Worm (Caenorhabditis elegans) whole organism, young adult: Measurements from ENCODE around the gene W02G9.4.

Experiments used
- B0035.1 ChIP-seq: sonication (generic microtip); optimal IDR thresholded peaks from 2 replicates; lab custom pipeline; 2016; ENCODE audit warnings: missing genetic modification characterization, mild to moderate bottlenecking, missing compliant biosample characterization, missing genotype, missing genetic modification reagents
- B0261.1 ChIP-seq: sonication (generic microtip); optimal IDR thresholded peaks from 2 replicates; lab custom pipeline; 2016; ENCODE audit warnings: mild to moderate bottlenecking, missing genetic modification characterization, moderate library complexity, missing compliant biosample characterization
- B0336.3 ChIP-seq: fragments of 200-800 bp; sonication (Bioruptor generic); IDR thresholded peaks from 2 replicates; pipeline ENCODE4 v1.3.6; 2022; ENCODE audit warnings: missing genetic modification characterization, missing compliant biosample characterization
- D2030.7 ChIP-seq: fragments of 200-800 bp; sonication (Bioruptor generic); IDR thresholded peaks from 2 replicates; pipeline ENCODE4 v1.3.6; 2022; ENCODE audit warnings: missing genetic modification reagents, missing genetic modification characterization, missing compliant biosample characterization
- F23B12.7 ChIP-seq: sonication (generic microtip); optimal IDR thresholded peaks from 2 replicates; lab custom pipeline; 2017; ENCODE audit warnings: missing genetic modification characterization, mild to moderate bottlenecking, missing compliant biosample characterization, antibody characterized with exemption, moderate library complexity; ENCODE audit not compliant: insufficient read depth
- F52B5.7 ChIP-seq: sonication (generic microtip); optimal IDR thresholded peaks from 2 replicates; lab custom pipeline; 2016; ENCODE audit warnings: mild to moderate bottlenecking, missing genetic modification characterization, missing compliant biosample characterization
- F57A8.1 ChIP-seq: fragments of 200-800 bp; sonication (Bioruptor generic); optimal IDR thresholded peaks from 2 replicates; lab custom pipeline; 2018; ENCODE audit warnings: mild to moderate bottlenecking, missing genetic modification characterization, moderate library complexity, missing compliant biosample characterization
- K11D2.4 ChIP-seq: fragments of 200-800 bp; sonication (Bioruptor generic); IDR thresholded peaks from 2 replicates; pipeline ENCODE4 v1.3.6; 2022; ENCODE audit warnings: missing genetic modification reagents, missing genetic modification characterization, missing compliant biosample characterization
- Y53F4B.3 ChIP-seq: fragments of 200-800 bp; sonication (Bioruptor generic); IDR thresholded peaks from 2 replicates; pipeline ENCODE4 v1.3.6; 2022; ENCODE audit warnings: missing genetic modification reagents, missing genetic modification characterization, missing compliant biosample characterization
- Y53G8AR.9 ChIP-seq: fragments of 200-800 bp; sonication (Bioruptor generic); conservative IDR thresholded peaks from 2 replicates; pipeline ENCODE4 v1.3.6; 2022; ENCODE audit warnings: missing genetic modification reagents, missing genetic modification characterization, missing compliant biosample characterization
- Y56A3A.18 ChIP-seq: fragments of 200-800 bp; sonication (Bioruptor generic); IDR thresholded peaks from 2 replicates; pipeline ENCODE4 v1.3.6; 2022; ENCODE audit warnings: missing genetic modification reagents, missing genetic modification characterization, missing compliant biosample characterization
- akir-1 ChIP-seq: fragments of 200-800 bp; sonication (Bioruptor generic); optimal IDR thresholded peaks from 2 replicates; lab custom pipeline; 2018; ENCODE audit warnings: mild to moderate bottlenecking, missing genetic modification characterization, moderate library complexity, missing compliant biosample characterization
- ama-1 ChIP-seq, 3 experiments: fragments of 150-350 bp in 1 of 3; sonication (generic microtip) in 2 of 3; optimal IDR thresholded peaks; 2 replicates each; lab custom pipeline; 2014 to 2018; ENCODE audit warnings: missing biosample characterization in 2 of 3, missing genetic modification characterization in 2 of 3, missing genetic modification reagents in 2 of 3
- bed-2 ChIP-seq: fragments of 200-800 bp; sonication (Bioruptor generic); IDR thresholded peaks from 2 replicates; pipeline ENCODE4 v1.3.6; 2022; ENCODE audit warnings: missing genetic modification reagents, missing genetic modification characterization, missing compliant biosample characterization
- cebp-1 ChIP-seq, 2 experiments: fragments of 200-800 bp in 1 of 2; sonication (Bioruptor generic) in 1 of 2; sonication (generic microtip) in 1 of 2; IDR thresholded peaks in 1 of 2; optimal IDR thresholded peaks in 1 of 2; 2 replicates each; pipeline versions ENCODE4 v1.3.6 to Lab custom; 2017 to 2022; ENCODE audit warnings: missing compliant biosample characterization in 2 of 2, missing genetic modification characterization in 2 of 2, mild to moderate bottlenecking in 1 of 2, missing genetic modification reagents in 1 of 2, moderate library complexity in 1 of 2
- ceh-100 ChIP-seq: fragments of 200-800 bp; sonication (Bioruptor generic); IDR thresholded peaks from 2 replicates; pipeline ENCODE4 v1.3.6; 2022; ENCODE audit warnings: missing genetic modification reagents, missing genetic modification characterization, missing compliant biosample characterization
- ceh-79 ChIP-seq: sonication (generic microtip); optimal IDR thresholded peaks from 2 replicates; lab custom pipeline; 2017; ENCODE audit warnings: mild to moderate bottlenecking, missing genetic modification characterization, missing compliant biosample characterization
- ceh-91 ChIP-seq: fragments of 200-800 bp; sonication (Bioruptor generic); IDR thresholded peaks from 2 replicates; pipeline ENCODE4 v1.3.6; 2022; ENCODE audit warnings: missing genetic modification reagents, missing genetic modification characterization, missing compliant biosample characterization
- dox-1 ChIP-seq: fragments of 200-800 bp; sonication (Bioruptor generic); IDR thresholded peaks from 2 replicates; pipeline ENCODE4 v1.3.6; 2022; ENCODE audit warnings: missing genetic modification reagents, missing genetic modification characterization, missing compliant biosample characterization
- egl-44 ChIP-seq: fragments of 200-800 bp; sonication (Bioruptor generic); IDR thresholded peaks from 2 replicates; pipeline ENCODE4 v1.3.6; 2022; ENCODE audit warnings: missing genetic modification reagents, missing genetic modification characterization, missing compliant biosample characterization
- ekl-4 ChIP-seq: fragments of 200-800 bp; sonication (Bioruptor generic); IDR thresholded peaks from 2 replicates; pipeline ENCODE4 v1.3.6; 2022; ENCODE audit warnings: missing genetic modification reagents, missing genetic modification characterization, missing compliant biosample characterization
- fkh-3 ChIP-seq: sonication (generic microtip); optimal IDR thresholded peaks from 2 replicates; lab custom pipeline; 2016; ENCODE audit warnings: mild to moderate bottlenecking, missing genetic modification characterization, missing compliant biosample characterization
- hlh-26 ChIP-seq: fragments of 200-800 bp; sonication (Bioruptor generic); conservative IDR thresholded peaks from 2 replicates; pipeline ENCODE4 v1.3.6; 2022; ENCODE audit warnings: missing genetic modification reagents, missing genetic modification characterization, missing compliant biosample characterization
- hmg-1.2 ChIP-seq: fragments of 200-800 bp; sonication (Bioruptor generic); IDR thresholded peaks from 2 replicates; pipeline ENCODE4 v1.3.6; 2022; ENCODE audit warnings: missing genetic modification reagents, missing genetic modification characterization, missing compliant biosample characterization
- hsf-1 ChIP-seq: fragments of 200-800 bp; sonication (Bioruptor generic); IDR thresholded peaks from 2 replicates; pipeline ENCODE4 v1.3.6; 2022; ENCODE audit warnings: missing genetic modification reagents, missing genetic modification characterization, missing compliant biosample characterization
- lag-1 ChIP-seq: fragments of 200-800 bp; sonication (Bioruptor generic); IDR thresholded peaks from 2 replicates; pipeline ENCODE4 v1.3.6; 2022; ENCODE audit warnings: missing genetic modification reagents, missing genetic modification characterization, missing compliant biosample characterization
- let-526 ChIP-seq: fragments of 200-800 bp; sonication (Bioruptor generic); IDR thresholded peaks from 2 replicates; pipeline ENCODE4 v1.3.6; 2022; ENCODE audit warnings: missing genetic modification reagents, missing genetic modification characterization, missing compliant biosample characterization
- lin-35 ChIP-seq, 3 experiments: fragments of 150-350 bp in 2 of 3; sonication (generic microtip) in 1 of 3; optimal IDR thresholded peaks; 2 replicates each; lab custom pipeline; 2014 to 2018; ENCODE audit warnings: missing biosample characterization in 3 of 3, missing genetic modification characterization in 3 of 3, missing genetic modification reagents in 3 of 3
- lin-40 ChIP-seq: sonication (generic microtip); optimal IDR thresholded peaks from 2 replicates; lab custom pipeline; 2016; ENCODE audit warnings: missing genetic modification characterization, mild to moderate bottlenecking, missing compliant biosample characterization, missing genotype, missing genetic modification reagents
- madf-10 ChIP-seq: sonication (generic microtip); optimal IDR thresholded peaks from 2 replicates; lab custom pipeline; 2016; ENCODE audit warnings: mild to moderate bottlenecking, missing genetic modification characterization, missing compliant biosample characterization
- madf-6 ChIP-seq: fragments of 200-800 bp; sonication (Bioruptor generic); IDR thresholded peaks from 2 replicates; pipeline ENCODE4 v1.3.6; 2022; ENCODE audit warnings: missing genetic modification reagents, missing genetic modification characterization, missing compliant biosample characterization
- madf-8 ChIP-seq: fragments of 200-800 bp; sonication (Bioruptor generic); conservative IDR thresholded peaks from 2 replicates; pipeline ENCODE4 v1.3.6; 2022; ENCODE audit warnings: missing genetic modification reagents, missing genetic modification characterization, missing compliant biosample characterization
- mel-28 ChIP-seq: sonication (generic microtip); optimal IDR thresholded peaks from 2 replicates; lab custom pipeline; 2016; ENCODE audit warnings: borderline replicate concordance, mild to moderate bottlenecking, missing genetic modification characterization, missing compliant biosample characterization
- nfya-1 ChIP-seq: sonication (generic microtip); optimal IDR thresholded peaks from 2 replicates; lab custom pipeline; 2017; ENCODE audit warnings: antibody characterized with exemption, missing compliant biosample characterization, missing genetic modification characterization, borderline replicate concordance; ENCODE audit not compliant: insufficient read depth
- nhr-179 ChIP-seq: sonication (generic microtip); optimal IDR thresholded peaks from 2 replicates; lab custom pipeline; 2016; ENCODE audit warnings: mild to moderate bottlenecking, missing genetic modification characterization, missing compliant biosample characterization
- pbrm-1 ChIP-seq: fragments of 200-800 bp; sonication (Bioruptor generic); IDR thresholded peaks from 2 replicates; pipeline ENCODE4 v1.3.6; 2022; ENCODE audit warnings: missing genetic modification reagents, missing genetic modification characterization, missing compliant biosample characterization
- pha-4 ChIP-seq: fragments of 150-350 bp; sonication (generic microtip); optimal IDR thresholded peaks from 2 replicates; lab custom pipeline; 2014; ENCODE audit warnings: missing biosample characterization, missing genetic modification reagents, missing genetic modification characterization
- rec-8 ChIP-seq, 2 experiments: sonication (generic microtip); optimal IDR thresholded peaks; 2 replicates each; lab custom pipeline; 2016; ENCODE audit warnings: mild to moderate bottlenecking in 2 of 2, missing genetic modification characterization in 2 of 2, missing genetic modification reagents in 2 of 2, missing genotype in 2 of 2, missing biosample characterization in 1 of 2, missing compliant biosample characterization in 1 of 2, moderate library complexity in 1 of 2
- rpc-1 ChIP-seq, 2 experiments: fragments of 150-350 bp in 1 of 2; sonication (generic microtip) in 1 of 2; optimal IDR thresholded peaks; 2 replicates each; lab custom pipeline; 2014 to 2018; ENCODE audit warnings: missing biosample characterization in 1 of 2, missing genetic modification characterization in 1 of 2, missing genetic modification reagents in 1 of 2, missing genotype in 1 of 2
- snpc-3.4 ChIP-seq: sonication (generic microtip); optimal IDR thresholded peaks from 2 replicates; lab custom pipeline; 2017; ENCODE audit warnings: missing genetic modification characterization, mild to moderate bottlenecking, missing compliant biosample characterization, antibody characterized with exemption, moderate library complexity, missing genotype, missing genetic modification reagents
- snpc-4 ChIP-seq, 5 experiments: fragments of 150-350 bp in 1 of 5; sonication (generic microtip) in 4 of 5; optimal IDR thresholded peaks; 2 replicates each; lab custom pipeline; 2014 to 2018; ENCODE audit warnings: missing genetic modification characterization in 5 of 5, missing biosample characterization in 3 of 5, antibody characterized with exemption in 2 of 5, mild to moderate bottlenecking in 2 of 5, missing compliant biosample characterization in 2 of 5, missing genotype in 2 of 5, moderate library complexity in 2 of 5, missing genetic modification reagents in 1 of 5
- unc-62 ChIP-seq: fragments of 150-350 bp; optimal IDR thresholded peaks from 2 replicates; lab custom pipeline; 2014; ENCODE audit warnings: missing biosample characterization, missing genetic modification reagents, missing genetic modification characterization
- zfh-2 ChIP-seq: fragments of 200-800 bp; sonication (Bioruptor generic); conservative IDR thresholded peaks from 2 replicates; pipeline ENCODE4 v1.3.6; 2022; ENCODE audit warnings: missing genetic modification reagents, missing genetic modification characterization, missing compliant biosample characterization
- ztf-3 ChIP-seq: fragments of 200-800 bp; sonication (Bioruptor generic); optimal IDR thresholded peaks from 2 replicates; lab custom pipeline; 2018; ENCODE audit warnings: mild to moderate bottlenecking, missing genetic modification characterization, missing compliant biosample characterization

The W02G9.4 gene

ce11 chrV:2664525-2665053, 2.1 kb upstream of the W02G9.4 start, which contains the start of gene ndx-2 (continued):
- TF ChIP-seq cebp-1 (GFP tag; IDR thresholded peaks at IDR 0.05; lab: Robert Waterston, UW) (no peak), cebp-1 (tag; optimal IDR thresholded peaks at IDR 0.05; lab: Kevin White, UChicago) (peak; percentile 42), madf-8 (GFP tag; lab: Robert Waterston, UW) (no peak), F52B5.7 (tag; lab: Kevin White, UChicago) (peak; percentile 68), ama-1 (optimal IDR thresholded peaks at IDR 0.05; lab: Kevin White, UChicago) (no peak), ama-1 (GFP tag; optimal IDR thresholded peaks at IDR 0.05; lab: Kevin White, UChicago) (peak in 1 of 2 experiments; percentile 83), mel-28 (tag; lab: Kevin White, UChicago) (no peak), B0035.1 (no peak), B0261.1 (peak; percentile 76), dox-1 (GFP tag; lab: Robert Waterston, UW) (peak; percentile 78), Y53F4B.3 (no peak), ekl-4 (GFP tag; lab: Robert Waterston, UW) (peak; percentile 59; the same call in 1 of the 2 replicates), K11D2.4 (GFP tag; lab: Robert Waterston, UW) (no peak), fkh-3 (tag; lab: Kevin White, UChicago) (no peak), Y53G8AR.9 (GFP tag; lab: Robert Waterston, UW) (peak; percentile 61), hmg-1.2 (peak; percentile 61), akir-1 (no peak), rpc-1 (optimal IDR thresholded peaks at IDR 0.05; lab: Kevin White, UChicago) (peak; percentile 66), rpc-1 (tag; optimal IDR thresholded peaks at IDR 0.05; lab: Kevin White, UChicago) (peak; percentile 81), ceh-100 (GFP tag; lab: Robert Waterston, UW) (0 out of 2 replicates have a peak, but pooled peaks have one; percentile 28), lin-40 (no peak), lag-1 (GFP tag; lab: Robert Waterston, UW) (no peak), bed-2 (GFP tag; lab: Robert Waterston, UW) (no peak), D2030.7 (peak; percentile 57; the same call in 1 of the 2 replicates), pbrm-1 (GFP tag; lab: Robert Waterston, UW) (0 out of 2 replicates have a peak, but pooled peaks have one; percentile 20), hlh-26 (GFP tag; lab: Robert Waterston, UW) (no peak), lin-35 (GFP tag; optimal IDR thresholded peaks at IDR 0.05; lab: Kevin White, UChicago) (peak in 1 of 3 experiments; percentile 24), rec-8 (tag; optimal IDR thresholded peaks at IDR 0.05; lab: Kevin White, UChicago) (peak in 1 of 2 experiments; percentile 69), Y56A3A.18 (GFP tag; lab: Robert Waterston, UW) (0 out of 2 replicates have a peak, but pooled peaks have one; percentile 49), pha-4 (tag; lab: Kevin White, UChicago) (no peak), ztf-3 (GFP tag; lab: Kevin White, UChicago) (no peak), B0336.3 (GFP tag; lab: Robert Waterston, UW) (peak; percentile 55; the same call in 1 of the 2 replicates), zfh-2 (GFP tag; lab: Robert Waterston, UW) (no peak; the same call in 1 of the 2 replicates), ceh-79 (tag; lab: Kevin White, UChicago) (no peak), let-526 (GFP tag; lab: Robert Waterston, UW) (no peak), ceh-91 (GFP tag; lab: Robert Waterston, UW) (0 out of 2 replicates have a peak, but pooled peaks have one; percentile 13), snpc-4 (GFP tag; optimal IDR thresholded peaks at IDR 0.05; lab: Kevin White, UChicago) (peak; percentile 28), snpc-4 (tag; optimal IDR thresholded peaks at IDR 0.05; lab: Kevin White, UChicago) (peak in 3 of 4 experiments; percentile 12 to 55 (median 23)), madf-6 (GFP tag; lab: Robert Waterston, UW) (peak; percentile 66), hsf-1 (GFP tag; lab: Robert Waterston, UW) (no peak), F57A8.1 (GFP tag; lab: Kevin White, UChicago) (peak; percentile 89), nhr-179 (tag; lab: Kevin White, UChicago) (no peak), nfya-1 (tag; lab: Kevin White, UChicago) (no peak), egl-44 (GFP tag; lab: Robert Waterston, UW) (peak; percentile 72; the same call in 1 of the 2 replicates), madf-10 (peak; percentile 21), unc-62 (GFP tag; lab: Kevin White, UChicago) (no peak), snpc-3.4 (peak; percentile 43), F23B12.7 (tag; lab: Kevin White, UChicago) (peak; percentile 73)
